Worm (Caenorhabditis elegans) whole organism, late embryonic: Measurements from ENCODE around the gene sdc-1.

Experiments
- elt-4 ChIP-seq: sonication (generic microtip); optimal IDR thresholded peaks from 2 replicates; lab custom pipeline; 2016; ENCODE audit warnings: missing genetic modification characterization, missing compliant biosample characterization
- ets-4 ChIP-seq: sonication (generic microtip); optimal IDR thresholded peaks from 2 replicates; lab custom pipeline; 2016; ENCODE audit warnings: missing genetic modification characterization, missing compliant biosample characterization
- fkh-10 ChIP-seq: fragments of 150-350 bp; optimal IDR thresholded peaks from 2 replicates; lab custom pipeline; 2014; ENCODE audit warnings: missing biosample characterization, missing genetic modification reagents, missing genetic modification characterization
- rnt-1 ChIP-seq: sonication (generic microtip); optimal IDR thresholded peaks from 2 replicates; lab custom pipeline; 2016; ENCODE audit warnings: missing genetic modification characterization, missing compliant biosample characterization
- sox-4 ChIP-seq: sonication (generic microtip); optimal IDR thresholded peaks from 2 replicates; lab custom pipeline; 2017; ENCODE audit warnings: mild to moderate bottlenecking, missing genetic modification characterization, inconsistent platforms, missing compliant biosample characterization

ce11 chrX:16240626-16241025 is 34.9 kb upstream of the sdc-1 start:
- TF ChIP-seq sox-4 (tag; lab: Kevin White, UChicago) = no peak
- no peak for TF ChIP-seq ets-4 (tag; lab: Kevin White, UChicago)
- TF ChIP-seq fkh-10 = no peak
- TF ChIP-seq elt-4 = no peak
- no peak for TF ChIP-seq rnt-1
